Worm (Caenorhabditis elegans): Measurements from ENCODE around the gene C06B8.2.

DNA sequence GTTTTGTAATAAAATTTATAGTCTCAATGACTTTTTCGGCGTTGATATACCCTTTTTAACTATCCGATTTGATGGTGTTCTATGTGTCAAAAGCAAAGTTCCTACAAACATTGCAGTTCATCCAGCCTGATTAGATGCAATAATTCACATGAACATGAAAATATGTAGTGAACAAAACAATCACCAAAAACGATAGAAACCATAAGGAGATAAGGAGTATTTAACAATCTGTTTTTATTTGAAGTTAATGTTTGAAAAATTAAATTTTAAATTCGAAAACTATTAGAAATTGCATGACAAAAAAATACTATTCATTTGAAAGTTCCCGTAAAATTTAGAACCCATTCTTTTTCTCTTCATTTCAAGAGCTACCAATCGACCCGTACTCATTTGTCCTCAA lies 51.6 kb downstream of the C06B8.2 start, which contains the start of gene fbxa-209:
- TF ChIP-seq elt-3 (tag; optimal IDR thresholded peaks at IDR 0.05): no peak
- TF ChIP-seq lsy-2 (tag; optimal IDR thresholded peaks at IDR 0.05): no peak
- TF ChIP-seq unc-62 (GFP tag; optimal IDR thresholded peaks at IDR 0.05): no peak
- TF ChIP-seq nhr-2 (tag; optimal IDR thresholded peaks at IDR 0.05): no peak
- TF ChIP-seq lin-13 (tag; optimal IDR thresholded peaks at IDR 0.05): no peak

All from whole organism, mixed stage, embryonic.